Fruit fly (Drosophila melanogaster) whole organism, pupa: ENCODE results near the gene bel.

Experiments used
- CG32121 ChIP-seq: fragments of 200-800 bp; sonication (Bioruptor generic); IDR thresholded peaks from 2 replicates; pipeline ENCODE4 v1.3.6; 2022; ENCODE audit warnings: missing biosample characterization, missing genetic modification characterization
- CG8159 ChIP-seq: fragments of 200-800 bp; sonication (Bioruptor generic); optimal IDR thresholded peaks from 3 replicates; lab custom pipeline; 2018; ENCODE audit warnings: missing biosample characterization, mild to moderate bottlenecking, missing genetic modification characterization, moderate library complexity
- CG8301 ChIP-seq: fragments of 200-800 bp; sonication (Bioruptor generic); optimal IDR thresholded peaks from 2 replicates; lab custom pipeline; 2018; ENCODE audit warnings: missing biosample characterization, mild to moderate bottlenecking, missing genetic modification characterization
- EcR ChIP-seq: fragments of 200-800 bp; sonication (Bioruptor generic); optimal IDR thresholded peaks from 3 replicates; lab custom pipeline; 2019; ENCODE audit warnings: missing biosample characterization, missing genetic modification characterization, mild to moderate bottlenecking, moderate library complexity, missing genetic modification reagents
- Pif1A ChIP-seq: fragments of 200-800 bp; sonication (Bioruptor generic); optimal IDR thresholded peaks from 3 replicates; lab custom pipeline; 2016; ENCODE audit warnings: missing biosample characterization, missing genetic modification characterization
- Snoo ChIP-seq: fragments of 200-800 bp; sonication (Bioruptor generic); optimal IDR thresholded peaks from 3 replicates; lab custom pipeline; 2017; ENCODE audit warnings: missing biosample characterization, mild to moderate bottlenecking, missing genetic modification characterization, inconsistent platforms
- fd96Ca ChIP-seq: fragments of 200-800 bp; sonication (Bioruptor generic); IDR thresholded peaks from 3 replicates; pipeline ENCODE4 v1.3.6; 2022; ENCODE audit warnings: missing biosample characterization, missing genetic modification characterization

DNA sequence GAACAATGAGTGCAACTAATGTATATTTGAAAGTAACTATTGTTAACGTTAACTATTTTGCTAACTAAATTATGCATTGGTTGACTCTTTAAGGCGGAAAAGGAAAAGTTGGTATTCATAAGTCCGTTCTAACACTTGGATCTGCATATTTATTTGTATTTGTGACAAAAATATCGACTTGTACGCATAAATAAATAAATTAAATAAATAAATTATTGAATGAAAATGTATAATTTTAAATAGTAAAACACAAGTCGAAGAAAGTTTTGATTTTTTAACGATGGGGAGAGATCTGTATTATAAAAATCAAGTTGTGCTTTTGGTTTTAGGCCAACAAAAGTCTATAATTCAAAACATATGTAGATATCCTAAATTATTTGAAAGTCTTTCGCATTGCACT, 7.0 kb upstream of the bel start, which contains the start of gene CG8036:
- TF ChIP-seq CG32121 (GFP tag; lab: Robert Waterston, UW) = no peak
- no peak for TF ChIP-seq Snoo (tag; lab: Kevin White, UChicago)
- no peak for TF ChIP-seq CG8301
- TF ChIP-seq Pif1A (GFP tag; lab: Kevin White, UChicago) = no peak
- no peak for TF ChIP-seq CG8159 (tag; lab: Kevin White, UChicago)
- TF ChIP-seq EcR (GFP tag; lab: Kevin White, UChicago) = no peak
- no peak for TF ChIP-seq fd96Ca (GFP tag; lab: Robert Waterston, UW)
